Worm (Caenorhabditis elegans): ENCODE results near the gene rom-4.

rom-4 gene

ce11 chrIV:16995425-16995824 is at the start of gene rom-4:
rom-4 (plus strand) TSS chrIV:16995822.
- TF ChIP-seq W03F9.2 (tag; optimal IDR thresholded peaks at IDR 0.05) (peak; percentile 80), him-1 (tag; optimal IDR thresholded peaks at IDR 0.05) (no peak)

ce11 chrIV:16946746-16947145 is 48.9 kb upstream of the rom-4 start, which contains the start of the genes Y116A8C.9 and arf-6:
Y116A8C.9 (minus strand) TSS chrIV:16946800.
arf-6 (plus strand) TSS chrIV:16947120.
- peak; percentile 3 for TF ChIP-seq him-1 (tag; optimal IDR thresholded peaks at IDR 0.05)
- peak; percentile 59 for TF ChIP-seq W03F9.2 (tag; optimal IDR thresholded peaks at IDR 0.05)
- TF ChIP-seq dao-5 (tag; optimal IDR thresholded peaks at IDR 0.05), result no peak

- no peak for TF ChIP-seq him-1 (tag; optimal IDR thresholded peaks at IDR 0.05)
- TF ChIP-seq W03F9.2 (tag; optimal IDR thresholded peaks at IDR 0.05), result no peak
- no peak for TF ChIP-seq dao-5 (tag; optimal IDR thresholded peaks at IDR 0.05)
Measured at ce11 chrIV:16949767-16950166, 45.9 kb upstream of the rom-4 start, which contains the start of gene rad-54.B. rad-54.B (plus strand) TSS chrIV:16950067.

- TF ChIP-seq him-1 (tag; optimal IDR thresholded peaks at IDR 0.05) (no peak), W03F9.2 (tag; optimal IDR thresholded peaks at IDR 0.05) (no peak), dao-5 (tag; optimal IDR thresholded peaks at IDR 0.05) (no peak)
Measured at ce11 chrIV:16952389-16952788, 43.2 kb upstream of the rom-4 start.

ce11 chrIV:16962445-16962844 is 33.2 kb upstream of the rom-4 start:
- TF ChIP-seq W03F9.2 (tag; optimal IDR thresholded peaks at IDR 0.05) (no peak), him-1 (tag; optimal IDR thresholded peaks at IDR 0.05) (no peak), dao-5 (tag; optimal IDR thresholded peaks at IDR 0.05) (no peak)

- no peak for TF ChIP-seq dao-5 (tag; optimal IDR thresholded peaks at IDR 0.05)
- no peak for TF ChIP-seq him-1 (tag; optimal IDR thresholded peaks at IDR 0.05)
- TF ChIP-seq W03F9.2 (tag; optimal IDR thresholded peaks at IDR 0.05), result no peak
Measured at ce11 chrIV:16970390-16970789, 25.2 kb upstream of the rom-4 start, which contains the start of gene rom-3. rom-3 (minus strand) TSS chrIV:16970490.

- no peak for TF ChIP-seq him-1 (tag; optimal IDR thresholded peaks at IDR 0.05)
- TF ChIP-seq dao-5 (tag; optimal IDR thresholded peaks at IDR 0.05), result no peak
- no peak for TF ChIP-seq W03F9.2 (tag; optimal IDR thresholded peaks at IDR 0.05)
Measured at ce11 chrIV:16988397-16988796, 7.2 kb upstream of the rom-4 start, which contains the start of gene nccd-1. nccd-1 (plus strand) TSS chrIV:16988697.

- TF ChIP-seq dao-5 (tag; optimal IDR thresholded peaks at IDR 0.05) (no peak), W03F9.2 (tag; optimal IDR thresholded peaks at IDR 0.05) (no peak), him-1 (tag; optimal IDR thresholded peaks at IDR 0.05) (no peak)
Measured at ce11 chrIV:17005734-17006133, 10.1 kb downstream of the rom-4 start.

ce11 chrIV:17010274-17010673 is 14.7 kb downstream of the rom-4 start:
- TF ChIP-seq dao-5 (tag; optimal IDR thresholded peaks at IDR 0.05) (no peak), W03F9.2 (tag; optimal IDR thresholded peaks at IDR 0.05) (no peak), him-1 (tag; optimal IDR thresholded peaks at IDR 0.05) (no peak)

ce11 chrIV:17021042-17021441 is 25.4 kb downstream of the rom-4 start:
- no peak for TF ChIP-seq W03F9.2 (tag; optimal IDR thresholded peaks at IDR 0.05)
- no peak for TF ChIP-seq him-1 (tag; optimal IDR thresholded peaks at IDR 0.05)
- no peak for TF ChIP-seq dao-5 (tag; optimal IDR thresholded peaks at IDR 0.05)

- TF ChIP-seq dao-5 (tag; optimal IDR thresholded peaks at IDR 0.05) (no peak), W03F9.2 (tag; optimal IDR thresholded peaks at IDR 0.05) (no peak), him-1 (tag; optimal IDR thresholded peaks at IDR 0.05) (no peak)
Measured at ce11 chrIV:17025017-17025416, 29.4 kb downstream of the rom-4 start, which contains the start of gene dct-13. dct-13 (minus strand) TSS chrIV:17025117.

ce11 chrIV:17026568-17026967 is 30.9 kb downstream of the rom-4 start:
- TF ChIP-seq dao-5 (tag; optimal IDR thresholded peaks at IDR 0.05) (no peak), him-1 (tag; optimal IDR thresholded peaks at IDR 0.05) (no peak), W03F9.2 (tag; optimal IDR thresholded peaks at IDR 0.05) (no peak)

ce11 chrIV:17030494-17030893 is 34.9 kb downstream of the rom-4 start, which contains the start of gene nhr-229:
nhr-229 (minus strand) TSS chrIV:17030594.
- TF ChIP-seq W03F9.2 (tag; optimal IDR thresholded peaks at IDR 0.05) (no peak), him-1 (tag; optimal IDR thresholded peaks at IDR 0.05) (no peak), dao-5 (tag; optimal IDR thresholded peaks at IDR 0.05) (no peak)

ce11 chrIV:17039545-17039944 is 43.9 kb downstream of the rom-4 start, which contains the start of gene Y116A8C.19:
Y116A8C.19 (minus strand) TSS chrIV:17039645.
- TF ChIP-seq W03F9.2 (tag; optimal IDR thresholded peaks at IDR 0.05) (no peak), dao-5 (tag; optimal IDR thresholded peaks at IDR 0.05) (no peak), him-1 (tag; optimal IDR thresholded peaks at IDR 0.05) (no peak)

- TF ChIP-seq W03F9.2 (tag; optimal IDR thresholded peaks at IDR 0.05) (no peak), him-1 (tag; optimal IDR thresholded peaks at IDR 0.05) (no peak), dao-5 (tag; optimal IDR thresholded peaks at IDR 0.05) (no peak)
Measured at ce11 chrIV:17040618-17041017, 45.0 kb downstream of the rom-4 start, which contains the start of gene Y116A8C.20. Y116A8C.20 (plus strand) TSS chrIV:17040918.
